Worm (Caenorhabditis elegans) whole organism, late embryonic: ENCODE data around the gene Y48A6B.3.

Experiments used
- C38D4.7 ChIP-seq: fragments of 200-800 bp; sonication (Bioruptor generic); optimal IDR thresholded peaks from 2 replicates; lab custom pipeline; 2018; ENCODE audit warnings: mild to moderate bottlenecking, missing genetic modification characterization, moderate library complexity, missing compliant biosample characterization
- K02D7.2 ChIP-seq: sonication (generic microtip); optimal IDR thresholded peaks from 2 replicates; lab custom pipeline; 2017; ENCODE audit warnings: mild to moderate bottlenecking, missing genetic modification characterization, missing compliant biosample characterization
- ama-1 ChIP-seq: fragments of 150-350 bp; optimal IDR thresholded peaks from 2 replicates; lab custom pipeline; 2014
- ceh-14 ChIP-seq: sonication (generic microtip); optimal IDR thresholded peaks from 2 replicates; lab custom pipeline; 2016; ENCODE audit warnings: missing genotype, missing genetic modification characterization, missing compliant biosample characterization
- ceh-18 ChIP-seq: sonication (generic microtip); optimal IDR thresholded peaks from 2 replicates; lab custom pipeline; 2016; ENCODE audit warnings: missing genetic modification characterization, missing compliant biosample characterization
- ceh-22 ChIP-seq: sonication (generic microtip); optimal IDR thresholded peaks from 2 replicates; lab custom pipeline; 2017; ENCODE audit warnings: missing biosample characterization, missing genetic modification characterization
- ceh-24 ChIP-seq: sonication (generic microtip); optimal IDR thresholded peaks from 2 replicates; lab custom pipeline; 2016; ENCODE audit warnings: mild to moderate bottlenecking, missing genetic modification characterization, missing compliant biosample characterization
- ceh-31 ChIP-seq: sonication (generic microtip); optimal IDR thresholded peaks from 2 replicates; lab custom pipeline; 2016; ENCODE audit warnings: missing genetic modification characterization, missing compliant biosample characterization
- ceh-34 ChIP-seq: sonication (generic microtip); optimal IDR thresholded peaks from 2 replicates; lab custom pipeline; 2016; ENCODE audit warnings: mild to moderate bottlenecking, missing genetic modification characterization, missing compliant biosample characterization
- ceh-48 ChIP-seq: sonication (generic microtip); optimal IDR thresholded peaks from 2 replicates; lab custom pipeline; 2016; ENCODE audit warnings: missing genetic modification characterization, inconsistent platforms, missing compliant biosample characterization
- dmd-4 ChIP-seq: sonication (generic microtip); optimal IDR thresholded peaks from 2 replicates; lab custom pipeline; 2016; ENCODE audit warnings: borderline replicate concordance, missing genetic modification characterization, missing compliant biosample characterization
- dve-1 ChIP-seq: sonication (generic microtip); optimal IDR thresholded peaks from 2 replicates; lab custom pipeline; 2017; ENCODE audit warnings: antibody characterized with exemption, mild to moderate bottlenecking, missing genetic modification characterization, missing compliant biosample characterization
- elt-2 ChIP-seq: sonication (generic microtip); optimal IDR thresholded peaks from 2 replicates; lab custom pipeline; 2016; ENCODE audit warnings: missing genetic modification reagents, missing genetic modification characterization, missing compliant biosample characterization
- elt-4 ChIP-seq: sonication (generic microtip); optimal IDR thresholded peaks from 2 replicates; lab custom pipeline; 2016; ENCODE audit warnings: missing genetic modification characterization, missing compliant biosample characterization
- ets-4 ChIP-seq: sonication (generic microtip); optimal IDR thresholded peaks from 2 replicates; lab custom pipeline; 2016; ENCODE audit warnings: missing genetic modification characterization, missing compliant biosample characterization
- eyg-1 ChIP-seq: sonication (generic microtip); optimal IDR thresholded peaks from 2 replicates; lab custom pipeline; 2016; ENCODE audit warnings: missing genotype, missing genetic modification characterization, missing compliant biosample characterization
- fax-1 ChIP-seq: sonication (generic microtip); optimal IDR thresholded peaks from 2 replicates; lab custom pipeline; 2016; ENCODE audit warnings: missing genotype, missing genetic modification characterization, missing compliant biosample characterization
- fkh-10 ChIP-seq: fragments of 150-350 bp; optimal IDR thresholded peaks from 2 replicates; lab custom pipeline; 2014; ENCODE audit warnings: missing biosample characterization, missing genetic modification reagents, missing genetic modification characterization
- gmeb-2 ChIP-seq: sonication (generic microtip); optimal IDR thresholded peaks from 2 replicates; lab custom pipeline; 2016; ENCODE audit warnings: missing genetic modification characterization, inconsistent platforms, missing compliant biosample characterization
- hlh-13 ChIP-seq: fragments of 200-800 bp; sonication (Bioruptor generic); optimal IDR thresholded peaks from 2 replicates; lab custom pipeline; 2018; ENCODE audit warnings: mild to moderate bottlenecking, missing genetic modification characterization, missing compliant biosample characterization
- hlh-15 ChIP-seq: sonication (generic microtip); optimal IDR thresholded peaks from 2 replicates; lab custom pipeline; 2016; ENCODE audit warnings: missing genetic modification characterization, missing compliant biosample characterization
- hlh-30 ChIP-seq: sonication (generic microtip); optimal IDR thresholded peaks from 2 replicates; lab custom pipeline; 2017; ENCODE audit warnings: antibody characterized with exemption, missing genetic modification characterization, missing compliant biosample characterization; ENCODE audit not compliant: insufficient read depth
- hlh-6 ChIP-seq: sonication (generic microtip); optimal IDR thresholded peaks from 2 replicates; lab custom pipeline; 2016; ENCODE audit warnings: missing genotype, missing genetic modification characterization, missing compliant biosample characterization
- hlh-8 ChIP-seq: sonication (generic microtip); optimal IDR thresholded peaks from 2 replicates; lab custom pipeline; 2016; ENCODE audit warnings: missing genotype, missing genetic modification characterization, missing compliant biosample characterization
- lim-6 ChIP-seq: sonication (generic microtip); optimal IDR thresholded peaks from 2 replicates; lab custom pipeline; 2016; ENCODE audit warnings: missing genetic modification characterization, missing compliant biosample characterization
- lin-11 ChIP-seq: fragments of 200-800 bp; sonication (Bioruptor generic); optimal IDR thresholded peaks from 2 replicates; lab custom pipeline; 2018; ENCODE audit warnings: mild to moderate bottlenecking, missing genetic modification characterization, missing compliant biosample characterization
- madf-2 ChIP-seq: sonication (generic microtip); optimal IDR thresholded peaks from 2 replicates; lab custom pipeline; 2017; ENCODE audit warnings: missing genetic modification characterization, missing compliant biosample characterization
- nfya-1 ChIP-seq: sonication (generic microtip); optimal IDR thresholded peaks from 2 replicates; lab custom pipeline; 2017; ENCODE audit warnings: missing genetic modification characterization, mild to moderate bottlenecking, missing compliant biosample characterization, antibody characterized with exemption, moderate library complexity
- npax-4 ChIP-seq: sonication (generic microtip); optimal IDR thresholded peaks from 2 replicates; lab custom pipeline; 2016; ENCODE audit warnings: missing genetic modification characterization, missing compliant biosample characterization
- pqm-1 ChIP-seq: sonication (generic microtip); optimal IDR thresholded peaks from 2 replicates; lab custom pipeline; 2016; ENCODE audit warnings: missing genetic modification characterization, missing compliant biosample characterization
- pros-1 ChIP-seq: fragments of 150-350 bp; optimal IDR thresholded peaks from 2 replicates; lab custom pipeline; 2014; ENCODE audit warnings: missing biosample characterization, missing genetic modification reagents, missing genetic modification characterization
- sdc-2 ChIP-seq: sonication (generic microtip); optimal IDR thresholded peaks from 2 replicates; lab custom pipeline; 2016; ENCODE audit warnings: missing genotype, missing genetic modification characterization, missing compliant biosample characterization
- syd-9 ChIP-seq: sonication (generic microtip); optimal IDR thresholded peaks from 2 replicates; lab custom pipeline; 2016; ENCODE audit warnings: mild to moderate bottlenecking, missing genetic modification characterization, moderate library complexity, missing compliant biosample characterization
- tbx-2 ChIP-seq: sonication (generic microtip); optimal IDR thresholded peaks from 2 replicates; lab custom pipeline; 2016; ENCODE audit warnings: missing genetic modification characterization, missing compliant biosample characterization
- tbx-7 ChIP-seq: sonication (generic microtip); optimal IDR thresholded peaks from 2 replicates; lab custom pipeline; 2016; ENCODE audit warnings: missing genotype, missing genetic modification characterization, missing compliant biosample characterization
- ttx-3 ChIP-seq: sonication (generic microtip); optimal IDR thresholded peaks from 2 replicates; lab custom pipeline; 2016; ENCODE audit warnings: missing genetic modification reagents, missing genetic modification characterization, missing compliant biosample characterization
- unc-42 ChIP-seq: sonication (generic microtip); optimal IDR thresholded peaks from 2 replicates; lab custom pipeline; 2016; ENCODE audit warnings: missing genotype, missing genetic modification characterization, missing compliant biosample characterization
- unc-55 ChIP-seq: sonication (generic microtip); optimal IDR thresholded peaks from 2 replicates; lab custom pipeline; 2017; ENCODE audit warnings: missing biosample characterization, missing genetic modification reagents, missing genetic modification characterization
- unc-86 ChIP-seq: sonication (generic microtip); optimal IDR thresholded peaks from 2 replicates; lab custom pipeline; 2016; ENCODE audit warnings: missing genetic modification characterization, missing compliant biosample characterization
- zip-5 ChIP-seq: sonication (generic microtip); optimal IDR thresholded peaks from 2 replicates; lab custom pipeline; 2016; ENCODE audit warnings: missing genetic modification characterization, missing compliant biosample characterization
- ztf-16 ChIP-seq: sonication (generic microtip); optimal IDR thresholded peaks from 2 replicates; lab custom pipeline; 2017; ENCODE audit warnings: missing genetic modification characterization, missing compliant biosample characterization

Gene Y48A6B.3

ce11 chrIII:11007552-11008272, at the start of gene Y48A6B.3, which contains the start of gene fipr-17:
TSS of gene Y48A6B.3 (plus strand) at chrIII:11008222.
TSS of gene fipr-17 (minus strand) at chrIII:11007602.
- TF ChIP-seq sdc-2 (tag; lab: Kevin White, UChicago) (no peak), ceh-48 (tag; lab: Kevin White, UChicago) (peak; percentile 60), dve-1 (tag; lab: Kevin White, UChicago) (peak; percentile 54), syd-9 (tag; lab: Kevin White, UChicago) (no peak), tbx-7 (no peak), elt-4 (tag; lab: Kevin White, UChicago) (no peak), hlh-8 (no peak), elt-2 (tag; lab: Kevin White, UChicago) (peak; percentile 49), madf-2 (tag; lab: Kevin White, UChicago) (no peak), lim-6 (tag; lab: Kevin White, UChicago) (no peak), ceh-31 (tag; lab: Kevin White, UChicago) (peak; percentile 63), unc-86 (peak; percentile 26), unc-55 (GFP tag; lab: Kevin White, UChicago) (peak; percentile 39), lin-11 (tag; lab: Kevin White, UChicago) (no peak), hlh-15 (tag; lab: Kevin White, UChicago) (no peak), pqm-1 (no peak), ttx-3 (peak; percentile 2), ceh-34 (tag; lab: Kevin White, UChicago) (peak; percentile 38), ets-4 (no peak), pros-1 (tag; lab: Kevin White, UChicago) (peak; percentile 14), tbx-2 (tag; lab: Kevin White, UChicago) (peak; percentile 21), unc-42 (tag; lab: Kevin White, UChicago) (peak; percentile 68), nfya-1 (peak; percentile 80), hlh-30 (tag; lab: Kevin White, UChicago) (peak; percentile 12), ceh-18 (tag; lab: Kevin White, UChicago) (peak; percentile 9)

- no peak for TF ChIP-seq ceh-24
- no peak for TF ChIP-seq fkh-10 (GFP tag; lab: Kevin White, UChicago)
- TF ChIP-seq hlh-6 (tag; lab: Kevin White, UChicago), result no peak
- TF ChIP-seq npax-4, result no peak
- TF ChIP-seq syd-9 (tag; lab: Kevin White, UChicago), result no peak
- TF ChIP-seq ama-1 (lab: Kevin White, UChicago), result no peak
- no peak for TF ChIP-seq lin-11 (tag; lab: Kevin White, UChicago)
- TF ChIP-seq fax-1 (tag; lab: Kevin White, UChicago), result no peak
- no peak for TF ChIP-seq ceh-14 (tag; lab: Kevin White, UChicago)
- TF ChIP-seq hlh-13 (GFP tag; lab: Kevin White, UChicago), result no peak
- TF ChIP-seq ztf-16 (tag; lab: Kevin White, UChicago), result no peak
- no peak for TF ChIP-seq ceh-34 (tag; lab: Kevin White, UChicago)
- TF ChIP-seq gmeb-2 (tag; lab: Kevin White, UChicago), result no peak
- TF ChIP-seq dmd-4 (tag; lab: Kevin White, UChicago), result no peak
- TF ChIP-seq C38D4.7 (GFP tag; lab: Kevin White, UChicago), result no peak
- no peak for TF ChIP-seq ceh-22 (tag; lab: Kevin White, UChicago)
- no peak for TF ChIP-seq eyg-1 (tag; lab: Kevin White, UChicago)
- no peak for TF ChIP-seq K02D7.2 (tag; lab: Kevin White, UChicago)
- no peak for TF ChIP-seq zip-5
- TF ChIP-seq ceh-18 (tag; lab: Kevin White, UChicago), result no peak
Measured at ce11 chrIII:10960387-10960786, 47.6 kb upstream of the Y48A6B.3 start.
